Fruit fly (Drosophila melanogaster): ENCODE results near the gene Mp.

The Mp gene

DNA sequence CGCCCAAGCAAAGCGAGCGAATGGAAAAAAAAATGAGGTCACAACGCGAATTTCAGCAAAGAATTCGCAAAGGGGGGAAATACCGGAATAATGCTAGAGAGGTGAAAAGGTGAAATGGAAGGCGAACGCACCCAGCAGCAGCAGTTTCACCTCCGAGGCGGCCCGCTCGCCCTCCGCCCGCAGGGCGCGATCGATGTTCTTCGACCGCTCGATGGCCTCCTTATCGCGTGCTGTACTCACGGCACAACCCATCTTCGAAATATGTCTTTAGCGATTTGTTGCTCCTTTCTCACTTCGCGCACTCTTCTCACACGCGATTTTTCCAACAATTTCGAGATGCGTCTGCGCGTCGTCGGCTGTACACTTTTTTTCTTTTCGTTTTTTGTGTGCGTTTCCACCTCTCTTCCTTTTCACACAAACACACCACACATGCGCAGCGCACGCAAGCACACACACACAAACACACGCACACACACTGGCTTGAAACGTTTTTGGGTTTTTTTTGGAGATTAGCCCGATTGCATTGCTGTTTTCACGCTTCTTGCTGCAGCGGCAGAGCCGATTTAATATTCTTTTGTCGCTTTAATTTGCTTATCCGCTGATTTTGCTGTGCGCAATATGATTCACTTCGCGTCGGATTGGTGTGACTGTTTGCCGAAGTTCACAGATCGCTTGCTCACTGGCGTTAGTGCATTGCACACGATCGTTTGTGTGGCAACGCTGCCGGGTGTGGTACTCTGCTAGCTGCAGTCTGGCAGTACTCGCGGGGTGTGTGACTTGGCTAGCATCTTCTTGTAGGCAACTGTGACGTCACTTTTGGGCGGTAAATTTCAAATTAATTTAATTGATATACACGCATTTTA is 19.0 kb upstream of the Mp start, which contains the start of gene Galphai (continued):
- TF ChIP-seq CG1233 (GFP tag; optimal IDR thresholded peaks at IDR 0.05): no peak
- TF ChIP-seq lilli (GFP tag; optimal IDR thresholded peaks at IDR 0.05): peak; percentile 22
- TF ChIP-seq CG34224 (GFP tag; IDR thresholded peaks at IDR 0.05; ENCODE audit: partially characterized antibody): no peak
- TF ChIP-seq Hmx (GFP tag; optimal IDR thresholded peaks at IDR 0.05): no peak
- TF ChIP-seq CG13424 (tag; optimal IDR thresholded peaks at IDR 0.05): peak; percentile 18
- TF ChIP-seq CG14860 (GFP tag; IDR thresholded peaks at IDR 0.05; ENCODE audit: partially characterized antibody): no peak
- TF ChIP-seq CG12744 (GFP tag; optimal IDR thresholded peaks at IDR 0.05): peak; percentile 31
- peak; percentile 49; the same call in 1 of the 2 replicates for TF ChIP-seq CG10321 (GFP tag; IDR thresholded peaks at IDR 0.05)
- peak; percentile 40 for TF ChIP-seq ems (GFP tag; optimal IDR thresholded peaks at IDR 0.05)
- peak; percentile 51 for TF ChIP-seq run (tag; optimal IDR thresholded peaks at IDR 0.05)
- TF ChIP-seq chif (GFP tag; optimal IDR thresholded peaks at IDR 0.05): peak; percentile 8 to 21
- peak; percentile 94 for TF ChIP-seq CG17186 (GFP tag; optimal IDR thresholded peaks at IDR 0.05)
- TF ChIP-seq fu2 (GFP tag; optimal IDR thresholded peaks at IDR 0.05): peak; percentile 19
- peak; percentile 22 for TF ChIP-seq CG7745 (tag; optimal IDR thresholded peaks at IDR 0.05)
- TF ChIP-seq ttk (GFP tag; IDR thresholded peaks at IDR 0.05): no peak
- TF ChIP-seq CG30403 (GFP tag; optimal IDR thresholded peaks at IDR 0.05): peak; percentile 7
- TF ChIP-seq ewg (GFP tag; optimal IDR thresholded peaks at IDR 0.05): peak; percentile 77
- no peak for TF ChIP-seq ATbp (GFP tag; optimal IDR thresholded peaks at IDR 0.05)
- TF ChIP-seq B-H2 (GFP tag; optimal IDR thresholded peaks at IDR 0.05): no peak
- TF ChIP-seq CG1647 (GFP tag; optimal IDR thresholded peaks at IDR 0.05): peak; percentile 19
- no peak for TF ChIP-seq Lpt (GFP tag; optimal IDR thresholded peaks at IDR 0.05)
- TF ChIP-seq CG4617 (GFP tag; optimal IDR thresholded peaks at IDR 0.05; ENCODE audit: borderline replicate concordance): peak; percentile 91
- peak; percentile 10 for TF ChIP-seq grau (tag; optimal IDR thresholded peaks at IDR 0.05)
- peak; percentile 61 for TF ChIP-seq CG10431 (GFP tag; optimal IDR thresholded peaks at IDR 0.05)
- no peak for TF ChIP-seq Dip2 (GFP tag; IDR thresholded peaks at IDR 0.05)
- TF ChIP-seq CrebB (tag; optimal IDR thresholded peaks at IDR 0.05): peak; percentile 57
- TF ChIP-seq Asciz (GFP tag; optimal IDR thresholded peaks at IDR 0.05): no peak
- no peak for TF ChIP-seq chn (GFP tag; optimal IDR thresholded peaks at IDR 0.05)
- TF ChIP-seq oc (tag; optimal IDR thresholded peaks at IDR 0.05): no peak
- peak; percentile 12 for TF ChIP-seq eyg (GFP tag; optimal IDR thresholded peaks at IDR 0.05)
- TF ChIP-seq Nf-YA (GFP tag; IDR thresholded peaks at IDR 0.05): no peak
- no peak for TF ChIP-seq CG9727 (GFP tag; optimal IDR thresholded peaks at IDR 0.05)
- TF ChIP-seq wdn (GFP tag; IDR thresholded peaks at IDR 0.05): no peak
- no peak for TF ChIP-seq ham (GFP tag; IDR thresholded peaks at IDR 0.05)
- no peak for TF ChIP-seq CG14014 (GFP tag; IDR thresholded peaks at IDR 0.05)
- peak; percentile 86 for TF ChIP-seq stwl (tag; optimal IDR thresholded peaks at IDR 0.05)
- 0 out of 2 replicates have a peak, but pooled peaks have one; percentile 16 for TF ChIP-seq sim (GFP tag; IDR thresholded peaks at IDR 0.05)
- TF ChIP-seq Oaz (GFP tag; IDR thresholded peaks at IDR 0.05): no peak
- TF ChIP-seq zfh1 (GFP tag; IDR thresholded peaks at IDR 0.05): no peak
- TF ChIP-seq CG42726 (GFP tag; IDR thresholded peaks at IDR 0.05; ENCODE audit: partially characterized antibody): peak; percentile 60
- peak; percentile 58 for TF ChIP-seq shn (GFP tag; optimal IDR thresholded peaks at IDR 0.05)
- TF ChIP-seq emc (GFP tag; optimal IDR thresholded peaks at IDR 0.05): no peak
- TF ChIP-seq CTCF (GFP tag; optimal IDR thresholded peaks at IDR 0.05): peak; percentile 65
- TF ChIP-seq nau (GFP tag; optimal IDR thresholded peaks at IDR 0.05): no peak
- TF ChIP-seq prd (optimal IDR thresholded peaks at IDR 0.05): no peak
- TF ChIP-seq prd (GFP tag; IDR thresholded peaks at IDR 0.05): no peak
- TF ChIP-seq CG1832 (GFP tag; optimal IDR thresholded peaks at IDR 0.05): no peak
- TF ChIP-seq fd3F (GFP tag; optimal IDR thresholded peaks at IDR 0.05): no peak
- TF ChIP-seq Bgb (GFP tag; IDR thresholded peaks at IDR 0.05; ENCODE audit: partially characterized antibody): peak; percentile 64; the same call in 1 of the 2 replicates
- peak; percentile 58 for TF ChIP-seq dm (GFP tag; optimal IDR thresholded peaks at IDR 0.05)
